Worm (Caenorhabditis elegans): Measurements from ENCODE around the gene pgp-10.

DNA sequence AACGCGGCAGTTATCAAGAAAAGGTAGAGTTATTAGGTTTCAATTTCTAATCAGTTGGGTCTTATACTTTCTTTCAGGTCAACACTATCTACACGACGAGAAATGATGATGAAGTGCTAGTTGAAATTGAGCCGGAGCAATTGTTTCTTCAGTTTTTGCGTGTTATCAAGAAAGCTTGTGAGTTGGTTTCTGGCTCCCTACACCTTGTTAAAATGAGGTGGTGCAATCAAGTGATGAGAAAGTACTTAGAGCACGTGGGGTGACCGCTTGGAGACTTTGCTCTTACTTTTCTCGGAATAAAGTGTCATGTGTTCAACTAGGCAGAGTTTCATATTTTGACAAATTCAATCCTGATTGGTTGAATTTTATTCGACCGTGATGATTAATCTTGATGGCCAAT is 41.6 kb downstream of the pgp-10 start:
- TF ChIP-seq ceh-13 (GFP tag; optimal IDR thresholded peaks at IDR 0.05): no peak
- no peak for TF ChIP-seq flt-1 (GFP tag; IDR thresholded peaks at IDR 0.05)

All from whole organism, early embryonic.